Fruit fly (Drosophila melanogaster): ENCODE data around the gene Syx7.

The Syx7 gene

DNA sequence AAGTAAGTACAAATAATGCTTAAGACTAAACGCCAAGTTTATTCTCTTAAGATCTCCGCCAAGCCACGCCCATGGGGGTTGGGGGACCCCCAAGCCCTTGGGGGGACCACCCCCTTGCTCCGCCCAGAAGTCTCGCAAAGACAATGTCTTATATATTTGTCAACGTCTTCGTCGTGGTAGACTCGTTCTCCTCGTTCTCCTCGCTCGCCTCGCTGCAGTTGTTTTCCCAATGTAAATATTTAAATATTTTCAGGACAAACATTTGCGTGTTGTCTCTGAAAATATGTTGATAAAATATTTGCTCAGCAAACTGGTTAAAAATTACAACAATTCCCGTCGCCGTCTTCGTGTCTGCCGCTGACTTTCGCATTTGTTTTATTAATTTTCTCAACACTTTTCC is 18.6 kb downstream of the Syx7 start (continued):
- no peak for TF ChIP-seq Gsc (GFP tag; IDR thresholded peaks at IDR 0.05)
- 0 out of 2 replicates have a peak, but pooled peaks have one; percentile 19 for TF ChIP-seq Nf-YA (GFP tag; IDR thresholded peaks at IDR 0.05)
- TF ChIP-seq CG9817 (tag; optimal IDR thresholded peaks at IDR 0.05) = no peak
- TF ChIP-seq Atf6 (GFP tag; IDR thresholded peaks at IDR 0.05) = no peak
- TF ChIP-seq CG10147 (GFP tag; optimal IDR thresholded peaks at IDR 0.05) = no peak
- no peak for TF ChIP-seq Hr39 (optimal IDR thresholded peaks at IDR 0.05)
- TF ChIP-seq run (tag; optimal IDR thresholded peaks at IDR 0.05) = no peak
- TF ChIP-seq tgo (GFP tag; IDR thresholded peaks at IDR 0.05) = no peak
- peak; percentile 58; the same call in 1 of the 2 replicates for TF ChIP-seq Awh (GFP tag; IDR thresholded peaks at IDR 0.05)
- TF ChIP-seq tll (GFP tag; optimal IDR thresholded peaks at IDR 0.05) = peak in 1 of 2 experiments; percentile 95
- TF ChIP-seq CG10274 (GFP tag; optimal IDR thresholded peaks at IDR 0.05) = peak; percentile 28
- TF ChIP-seq hbn (GFP tag; IDR thresholded peaks at IDR 0.05; ENCODE audit: partially characterized antibody) = no peak
- TF ChIP-seq Bteb2 (GFP tag; optimal IDR thresholded peaks at IDR 0.05) = no peak
- TF ChIP-seq unc-4 (GFP tag; IDR thresholded peaks at IDR 0.05; ENCODE audit: partially characterized antibody) = no peak
- no peak for TF ChIP-seq ato (GFP tag; IDR thresholded peaks at IDR 0.05; ENCODE audit: partially characterized antibody)
- peak in 1 of 2 experiments; percentile 6 for TF ChIP-seq Eip74EF (GFP tag; optimal IDR thresholded peaks at IDR 0.05)
- TF ChIP-seq CG6683 (GFP tag; optimal IDR thresholded peaks at IDR 0.05) = no peak
- TF ChIP-seq H2.0 (GFP tag; IDR thresholded peaks at IDR 0.05) = peak; percentile 37; the same call in 1 of the 2 replicates
- peak; percentile 61; the same call in 2 of the 3 replicates for TF ChIP-seq gce (GFP tag; IDR thresholded peaks at IDR 0.05)
- peak; percentile 22 for TF ChIP-seq CG17385 (GFP tag; optimal IDR thresholded peaks at IDR 0.05)
- no peak for TF ChIP-seq ind (GFP tag; optimal IDR thresholded peaks at IDR 0.05)
- no peak for TF ChIP-seq jigr1 (GFP tag; IDR thresholded peaks at IDR 0.05)
- no peak for TF ChIP-seq sisA (GFP tag; IDR thresholded peaks at IDR 0.05)
- no peak for TF ChIP-seq CG13123 (GFP tag; optimal IDR thresholded peaks at IDR 0.05)
- TF ChIP-seq dpn (GFP tag; optimal IDR thresholded peaks at IDR 0.05) = no peak
- TF ChIP-seq Chrac-16 (GFP tag; optimal IDR thresholded peaks at IDR 0.05) = no peak
- TF ChIP-seq CG8765 (GFP tag; IDR thresholded peaks at IDR 0.05) = 0 out of 2 replicates have a peak, but pooled peaks have one; percentile 32
- TF ChIP-seq trh (GFP tag; optimal IDR thresholded peaks at IDR 0.05) = peak; percentile 47
- peak; percentile 66 for TF ChIP-seq Sox100B (GFP tag; optimal IDR thresholded peaks at IDR 0.05)
- TF ChIP-seq CG6654 (GFP tag; optimal IDR thresholded peaks at IDR 0.05) = peak; percentile 38
- peak; percentile 76 for TF ChIP-seq CoRest (tag; optimal IDR thresholded peaks at IDR 0.05)
- peak; percentile 83 for TF ChIP-seq CG15011 (GFP tag; optimal IDR thresholded peaks at IDR 0.05)
- TF ChIP-seq CG1832 (GFP tag; optimal IDR thresholded peaks at IDR 0.05) = no peak
- peak; percentile 94 for TF ChIP-seq CG9727 (GFP tag; optimal IDR thresholded peaks at IDR 0.05)
- peak; percentile 77 for TF ChIP-seq CG17359 (tag; optimal IDR thresholded peaks at IDR 0.05)
- peak; percentile 91 for TF ChIP-seq CG7745 (tag; optimal IDR thresholded peaks at IDR 0.05)
- no peak for TF ChIP-seq CG17612 (GFP tag; IDR thresholded peaks at IDR 0.05)
- TF ChIP-seq CG4820 (GFP tag; optimal IDR thresholded peaks at IDR 0.05) = peak; percentile 59
- peak; percentile 62 for TF ChIP-seq CG1792 (GFP tag; optimal IDR thresholded peaks at IDR 0.05)
- no peak for TF ChIP-seq CG14014 (GFP tag; IDR thresholded peaks at IDR 0.05)
- TF ChIP-seq sens (GFP tag) = peak; percentile 96
- peak; percentile 62 for TF ChIP-seq Nf-YB (GFP tag; optimal IDR thresholded peaks at IDR 0.05)
- no peak for TF ChIP-seq HmgZ (tag; optimal IDR thresholded peaks at IDR 0.05)
- no peak for TF ChIP-seq grn (GFP tag; optimal IDR thresholded peaks at IDR 0.05)
- TF ChIP-seq caup (GFP tag; optimal IDR thresholded peaks at IDR 0.05; ENCODE audit: severe bottlenecking) = peak; percentile 45
- TF ChIP-seq CG14667 (GFP tag; IDR thresholded peaks at IDR 0.05) = no peak
- TF ChIP-seq hth (optimal IDR thresholded peaks at IDR 0.05) = no peak
- peak; percentile 75 for TF ChIP-seq fd96Cb (tag; optimal IDR thresholded peaks at IDR 0.05)
- no peak for TF ChIP-seq Fer3 (tag; optimal IDR thresholded peaks at IDR 0.05)
- TF ChIP-seq prd (optimal IDR thresholded peaks at IDR 0.05) = no peak
- peak; percentile 70 for TF ChIP-seq prd (GFP tag; IDR thresholded peaks at IDR 0.05)
